Worm (Caenorhabditis elegans) whole organism, early embryonic: Measurements from ENCODE around the gene K11H12.9.

Source experiments
- ama-1 ChIP-seq: fragments of 150-350 bp; optimal IDR thresholded peaks from 2 replicates; lab custom pipeline; 2014
- ceh-13 ChIP-seq: fragments of 200-800 bp; sonication (Bioruptor generic); optimal IDR thresholded peaks from 2 replicates; lab custom pipeline; 2018; ENCODE audit warnings: mild to moderate bottlenecking, missing genetic modification characterization, missing compliant biosample characterization
- flt-1 ChIP-seq: fragments of 200-800 bp; sonication (Bioruptor generic); IDR thresholded peaks from 2 replicates; pipeline ENCODE4 v1.3.6; 2022; ENCODE audit warnings: missing genetic modification characterization, missing compliant biosample characterization
- hmbx-1 ChIP-seq: sonication (generic microtip); optimal IDR thresholded peaks from 2 replicates; lab custom pipeline; 2016; ENCODE audit warnings: mild to moderate bottlenecking, missing genetic modification characterization, missing compliant biosample characterization
- tra-4 ChIP-seq: sonication (generic microtip); optimal IDR thresholded peaks from 2 replicates; lab custom pipeline; 2017; ENCODE audit warnings: missing genetic modification characterization, missing compliant biosample characterization

DNA sequence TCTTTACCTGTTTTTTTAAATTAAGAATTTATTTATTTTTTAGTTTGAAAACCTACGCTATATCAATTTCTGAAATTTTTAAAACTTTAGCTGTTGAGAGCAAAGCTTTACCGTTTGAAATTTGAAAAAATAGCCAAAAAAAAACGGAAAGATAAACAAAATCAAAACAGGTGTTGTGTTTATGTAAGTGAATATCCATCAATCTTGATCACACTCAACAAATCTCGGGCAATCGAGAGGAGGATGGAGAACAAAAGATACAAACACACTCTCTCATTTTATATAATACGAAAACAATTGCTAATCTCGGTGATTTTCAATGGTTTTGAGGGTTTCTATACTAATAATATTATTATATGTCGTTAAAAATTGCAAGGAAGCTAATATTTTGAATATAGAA lies 12.2 kb downstream of the K11H12.9 start:
- TF ChIP-seq flt-1 (no peak), hmbx-1 (tag; lab: Kevin White, UChicago) (no peak), ama-1 (lab: Kevin White, UChicago) (no peak), ceh-13 (no peak), tra-4 (tag; lab: Kevin White, UChicago) (no peak)
